Worm (Caenorhabditis elegans): ENCODE results near the gene irld-44.
"Not testable (repeated sequence)": the region's sequence is repeated elsewhere in the genome, so short reads cannot be mapped to it uniquely, and the experiment has no call there.

- not testable (repeated sequence) for TF ChIP-seq unc-86 (tag; optimal IDR thresholded peaks at IDR 0.05); hlh-13 (GFP tag; optimal IDR thresholded peaks at IDR 0.05); dve-1 (tag; optimal IDR thresholded peaks at IDR 0.05); tbx-2 (tag; optimal IDR thresholded peaks at IDR 0.05); nfya-1 (tag; optimal IDR thresholded peaks at IDR 0.05); pqm-1 (tag; optimal IDR thresholded peaks at IDR 0.05); unc-55 (GFP tag; optimal IDR thresholded peaks at IDR 0.05); ceh-18 (tag; optimal IDR thresholded peaks at IDR 0.05); mec-3 (tag; optimal IDR thresholded peaks at IDR 0.05; ENCODE audit: borderline replicate concordance); ets-4 (tag; optimal IDR thresholded peaks at IDR 0.05); ama-1 (optimal IDR thresholded peaks at IDR 0.05); ahr-1 (tag; optimal IDR thresholded peaks at IDR 0.05); gmeb-2 (tag; optimal IDR thresholded peaks at IDR 0.05)
Observed at ce11 chrV:1693876-1694275, 42.7 kb downstream of the irld-44 start, which contains the start of gene Y46H3C.7.
